Worm (Caenorhabditis elegans): Measurements from ENCODE around the gene F40F9.3.

F40F9.3 gene

DNA sequence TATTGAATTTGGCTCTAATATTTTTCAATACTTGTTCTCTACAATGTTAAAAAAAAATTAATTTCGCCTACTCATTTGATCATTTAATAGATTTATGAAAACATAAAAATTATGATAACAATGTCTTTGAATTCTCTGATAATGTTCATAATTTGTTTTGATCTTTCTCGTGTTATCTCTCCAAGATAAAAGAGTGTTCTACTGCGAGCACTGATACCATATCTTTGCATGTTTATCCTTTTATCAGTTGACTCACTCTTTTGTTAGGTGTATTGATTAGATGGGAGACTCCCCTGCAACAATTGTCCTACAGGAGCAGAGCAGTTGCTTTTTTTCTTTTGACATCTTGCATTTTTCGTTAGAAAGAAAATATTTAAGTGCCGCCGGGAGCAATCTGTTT lies 15.8 kb upstream of the F40F9.3 start:
- TF ChIP-seq dmd-4 (tag; optimal IDR thresholded peaks at IDR 0.05) = no peak
- no peak for TF ChIP-seq sma-9 (GFP tag; optimal IDR thresholded peaks at IDR 0.05)
- no peak for TF ChIP-seq sma-9 (tag; optimal IDR thresholded peaks at IDR 0.05)
- no peak for TF ChIP-seq crh-2 (tag; optimal IDR thresholded peaks at IDR 0.05)
- TF ChIP-seq Y55F3AM.14 (GFP tag; optimal IDR thresholded peaks at IDR 0.05) = no peak
- TF ChIP-seq elt-1 (tag; optimal IDR thresholded peaks at IDR 0.05) = no peak
- TF ChIP-seq ceh-16 (tag; optimal IDR thresholded peaks at IDR 0.05) = no peak
- TF ChIP-seq R02D3.7 (tag; optimal IDR thresholded peaks at IDR 0.05) = no peak
- no peak for TF ChIP-seq lin-13 (GFP tag; optimal IDR thresholded peaks at IDR 0.05)
- no peak for TF ChIP-seq nhr-21 (tag; optimal IDR thresholded peaks at IDR 0.05)
- no peak for TF ChIP-seq nhr-12 (tag; optimal IDR thresholded peaks at IDR 0.05)
- TF ChIP-seq mab-5 (tag; optimal IDR thresholded peaks at IDR 0.05) = no peak
- no peak for TF ChIP-seq ceh-82 (tag; optimal IDR thresholded peaks at IDR 0.05)

ce11 chrV:9701861-9702260 lies 13.1 kb upstream of the F40F9.3 start:
- peak; percentile 50 for TF ChIP-seq fos-1 (tag; optimal IDR thresholded peaks at IDR 0.05)
- no peak for TF ChIP-seq sma-3 (GFP tag; optimal IDR thresholded peaks at IDR 0.05)
- TF ChIP-seq lin-11 (tag; optimal IDR thresholded peaks at IDR 0.05) = no peak

DNA sequence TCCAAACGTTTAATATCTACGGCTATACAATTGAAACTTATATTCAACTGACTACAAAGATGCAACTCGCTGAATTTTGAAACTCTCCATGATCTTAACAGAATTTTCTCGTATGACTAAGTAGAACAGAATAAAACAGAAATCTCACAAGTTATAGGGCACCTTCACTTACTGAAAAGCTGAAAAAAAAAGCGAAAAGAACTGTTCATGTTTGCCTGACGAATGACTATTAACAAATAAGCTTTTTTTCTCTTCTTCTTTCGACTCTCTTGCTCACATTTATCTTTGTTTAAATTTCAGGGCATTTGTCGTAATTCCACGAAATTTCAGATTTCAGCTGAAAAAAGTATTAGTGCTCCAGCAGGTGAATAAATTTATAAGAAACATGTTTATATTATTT lies 12.3 kb upstream of the F40F9.3 start, which contains the start of gene xbx-6:
TSS of gene xbx-6 (plus strand) at position 301 of the 400 bp plus-strand sequence.
- no peak for TF ChIP-seq dmd-4 (tag; optimal IDR thresholded peaks at IDR 0.05)
- TF ChIP-seq sem-4 (tag; optimal IDR thresholded peaks at IDR 0.05) = no peak
- TF ChIP-seq C34F6.9 (tag; optimal IDR thresholded peaks at IDR 0.05) = no peak
- no peak for TF ChIP-seq mab-5 (tag; optimal IDR thresholded peaks at IDR 0.05)
- TF ChIP-seq lin-11 (tag; optimal IDR thresholded peaks at IDR 0.05) = no peak
- no peak for TF ChIP-seq fos-1 (tag; optimal IDR thresholded peaks at IDR 0.05)
- TF ChIP-seq ceh-82 (tag; optimal IDR thresholded peaks at IDR 0.05) = no peak
- no peak for TF ChIP-seq unc-55 (GFP tag; optimal IDR thresholded peaks at IDR 0.05)
- TF ChIP-seq Y55F3AM.14 (GFP tag; optimal IDR thresholded peaks at IDR 0.05) = no peak
- TF ChIP-seq ama-1 (optimal IDR thresholded peaks at IDR 0.05) = no peak
- TF ChIP-seq ceh-16 (tag; optimal IDR thresholded peaks at IDR 0.05) = no peak

ce11 chrV:9703549-9703948 lies 11.5 kb upstream of the F40F9.3 start:
- TF ChIP-seq aly-2 (tag; optimal IDR thresholded peaks at IDR 0.05) = no peak
- no peak for TF ChIP-seq nhr-10 (tag; optimal IDR thresholded peaks at IDR 0.05)
- no peak for TF ChIP-seq crh-2 (tag; optimal IDR thresholded peaks at IDR 0.05)
- no peak for TF ChIP-seq mdl-1 (tag; optimal IDR thresholded peaks at IDR 0.05)
- no peak for TF ChIP-seq ztf-1 (GFP tag; conservative IDR thresholded peaks at IDR 0.05)
- no peak for TF ChIP-seq ztf-11 (tag; optimal IDR thresholded peaks at IDR 0.05)
- no peak for TF ChIP-seq R02D3.7 (tag; optimal IDR thresholded peaks at IDR 0.05)
- TF ChIP-seq sma-9 (GFP tag; optimal IDR thresholded peaks at IDR 0.05) = no peak
- no peak for TF ChIP-seq sma-9 (tag; optimal IDR thresholded peaks at IDR 0.05)

ce11 chrV:9704399-9704798 lies 10.6 kb upstream of the F40F9.3 start:
- TF ChIP-seq nhr-6 (tag; optimal IDR thresholded peaks at IDR 0.05) (no peak), lsy-2 (tag; optimal IDR thresholded peaks at IDR 0.05) (peak in 1 of 2 experiments; percentile 55), dmd-4 (tag; optimal IDR thresholded peaks at IDR 0.05) (no peak), zag-1 (tag; optimal IDR thresholded peaks at IDR 0.05) (peak; percentile 79), nhr-11 (tag; optimal IDR thresholded peaks at IDR 0.05) (no peak), nhr-12 (tag; optimal IDR thresholded peaks at IDR 0.05) (no peak), gmeb-1 (tag; optimal IDR thresholded peaks at IDR 0.05) (no peak), R02D3.7 (tag; optimal IDR thresholded peaks at IDR 0.05) (no peak), F13H6.1 (tag; optimal IDR thresholded peaks at IDR 0.05) (peak; percentile 52), elt-1 (tag; optimal IDR thresholded peaks at IDR 0.05) (no peak), nhr-21 (tag; optimal IDR thresholded peaks at IDR 0.05) (no peak), aly-2 (tag; optimal IDR thresholded peaks at IDR 0.05) (no peak), mbf-1 (tag; optimal IDR thresholded peaks at IDR 0.05) (no peak), Y55F3AM.14 (GFP tag; optimal IDR thresholded peaks at IDR 0.05) (no peak), unc-39 (tag; optimal IDR thresholded peaks at IDR 0.05) (no peak), ztf-4 (tag; optimal IDR thresholded peaks at IDR 0.05) (no peak), sem-4 (tag; optimal IDR thresholded peaks at IDR 0.05) (peak; percentile 55), nhr-10 (tag; optimal IDR thresholded peaks at IDR 0.05) (no peak), peb-1 (tag; optimal IDR thresholded peaks at IDR 0.05) (no peak), nhr-237 (tag; optimal IDR thresholded peaks at IDR 0.05) (no peak), elt-3 (tag; optimal IDR thresholded peaks at IDR 0.05) (no peak), ZK546.5 (tag; optimal IDR thresholded peaks at IDR 0.05) (no peak), sma-3 (GFP tag; optimal IDR thresholded peaks at IDR 0.05) (no peak), unc-55 (GFP tag; optimal IDR thresholded peaks at IDR 0.05) (peak; percentile 90), lin-13 (GFP tag; optimal IDR thresholded peaks at IDR 0.05) (peak; percentile 18), nhr-23 (tag; optimal IDR thresholded peaks at IDR 0.05) (no peak), fos-1 (tag; optimal IDR thresholded peaks at IDR 0.05) (peak; percentile 41), C34F6.9 (tag; optimal IDR thresholded peaks at IDR 0.05) (peak; percentile 74), mdl-1 (tag; optimal IDR thresholded peaks at IDR 0.05) (peak in 1 of 2 experiments; percentile 22), alr-1 (tag; optimal IDR thresholded peaks at IDR 0.05) (no peak), unc-62 (GFP tag; optimal IDR thresholded peaks at IDR 0.05) (no peak), blmp-1 (tag; optimal IDR thresholded peaks at IDR 0.05; ENCODE audit: insufficient read depth) (peak; percentile 57), nhr-77 (tag; optimal IDR thresholded peaks at IDR 0.05) (no peak), crh-2 (tag; optimal IDR thresholded peaks at IDR 0.05) (peak; percentile 58), mab-5 (tag; optimal IDR thresholded peaks at IDR 0.05) (no peak), skn-1 (tag; optimal IDR thresholded peaks at IDR 0.05) (no peak)
